Fruit fly (Drosophila melanogaster) whole organism, prepupa: ENCODE measurements around the gene plum.

Source experiments
- CG10669 ChIP-seq: fragments of 200-800 bp; sonication (Bioruptor generic); optimal IDR thresholded peaks from 3 replicates; lab custom pipeline; 2018; ENCODE audit warnings: missing biosample characterization, mild to moderate bottlenecking, missing genetic modification characterization, moderate library complexity
- CG15336 ChIP-seq: fragments of 200-800 bp; sonication (Bioruptor generic); IDR thresholded peaks from 2 replicates; pipeline ENCODE4 v1.3.6; 2022; ENCODE audit warnings: missing biosample characterization, missing genetic modification characterization
- CG1621 ChIP-seq: fragments of 200-800 bp; sonication (Bioruptor generic); optimal IDR thresholded peaks from 3 replicates; lab custom pipeline; 2018; ENCODE audit warnings: missing biosample characterization, mild to moderate bottlenecking, missing genetic modification characterization
- CG16779 ChIP-seq: fragments of 200-800 bp; sonication (Bioruptor generic); optimal IDR thresholded peaks from 3 replicates; lab custom pipeline; 2017; ENCODE audit warnings: missing biosample characterization, mild to moderate bottlenecking, missing genetic modification characterization
- CG3032 ChIP-seq: fragments of 200-800 bp; optimal IDR thresholded peaks from 2 replicates; lab custom pipeline; 2019; ENCODE audit warnings: missing biosample characterization, mild to moderate bottlenecking, missing genetic modification characterization, moderate library complexity
- CG31627 ChIP-seq: fragments of 200-800 bp; sonication (Bioruptor generic); optimal IDR thresholded peaks from 3 replicates; lab custom pipeline; 2016; ENCODE audit warnings: missing biosample characterization, missing genetic modification characterization
- CG32006 ChIP-seq: fragments of 200-800 bp; sonication (Bioruptor generic); optimal IDR thresholded peaks from 3 replicates; lab custom pipeline; 2017; ENCODE audit warnings: missing biosample characterization, mild to moderate bottlenecking, missing genetic modification characterization
- CG34406 ChIP-seq: fragments of 200-800 bp; sonication (Bioruptor generic); optimal IDR thresholded peaks from 3 replicates; lab custom pipeline; 2016; ENCODE audit warnings: missing biosample characterization, missing genetic modification characterization
- CG3919 ChIP-seq: fragments of 200-800 bp; sonication (Bioruptor generic); optimal IDR thresholded peaks from 3 replicates; lab custom pipeline; 2016; ENCODE audit warnings: missing biosample characterization, missing genetic modification characterization
- CG4318 ChIP-seq: fragments of 200-800 bp; sonication (Bioruptor generic); optimal IDR thresholded peaks from 3 replicates; lab custom pipeline; 2017; ENCODE audit warnings: missing biosample characterization, mild to moderate bottlenecking, missing genetic modification characterization
- CG6163 ChIP-seq: fragments of 200-800 bp; sonication (Bioruptor generic); IDR thresholded peaks from 3 replicates; pipeline ENCODE4 v1.3.6; 2022; ENCODE audit warnings: missing biosample characterization, missing genetic modification characterization
- CG6276 ChIP-seq: fragments of 200-800 bp; sonication (Bioruptor generic); optimal IDR thresholded peaks from 2 replicates; lab custom pipeline; 2017; ENCODE audit warnings: missing biosample characterization, mild to moderate bottlenecking, missing genetic modification characterization
- CG6792 ChIP-seq: fragments of 200-800 bp; sonication (Bioruptor generic); optimal IDR thresholded peaks from 3 replicates; lab custom pipeline; 2016; ENCODE audit warnings: missing biosample characterization, missing genetic modification characterization
- CG6808 ChIP-seq: fragments of 200-800 bp; sonication (Bioruptor generic); optimal IDR thresholded peaks from 3 replicates; lab custom pipeline; 2017; ENCODE audit warnings: missing biosample characterization, missing genetic modification characterization, mild to moderate bottlenecking, moderate library complexity, missing genetic modification reagents
- CG6854 ChIP-seq: fragments of 200-800 bp; sonication (Bioruptor generic); optimal IDR thresholded peaks from 2 replicates; lab custom pipeline; 2017; ENCODE audit warnings: missing biosample characterization, mild to moderate bottlenecking, missing genetic modification characterization
- CG7368 ChIP-seq: fragments of 200-800 bp; sonication (Bioruptor generic); optimal IDR thresholded peaks from 3 replicates; lab custom pipeline; 2016; ENCODE audit warnings: missing biosample characterization, missing genetic modification characterization
- CG8319 ChIP-seq: fragments of 200-800 bp; sonication (Bioruptor generic); optimal IDR thresholded peaks from 3 replicates; lab custom pipeline; 2016; ENCODE audit warnings: missing biosample characterization, missing genetic modification characterization
- CG9139 ChIP-seq: fragments of 200-800 bp; sonication (Bioruptor generic); optimal IDR thresholded peaks from 3 replicates; lab custom pipeline; 2017; ENCODE audit warnings: missing biosample characterization, mild to moderate bottlenecking, missing genetic modification characterization
- Eip78C ChIP-seq: fragments of 200-800 bp; sonication (Bioruptor generic); peaks from one replicate; lab custom pipeline; 2016; ENCODE audit warnings: missing biosample characterization, missing genetic modification characterization
- Eip93F ChIP-seq: fragments of 200-800 bp; sonication (Bioruptor generic); optimal IDR thresholded peaks from 2 replicates; lab custom pipeline; 2016; ENCODE audit warnings: missing biosample characterization, mild to moderate bottlenecking, missing genetic modification characterization
- Ets21C ChIP-seq: fragments of 200-800 bp; sonication (Bioruptor generic); optimal IDR thresholded peaks from 3 replicates; lab custom pipeline; 2016; ENCODE audit warnings: missing biosample characterization, missing genetic modification characterization
- Ets96B ChIP-seq: fragments of 200-800 bp; optimal IDR thresholded peaks from 2 replicates; lab custom pipeline; 2019; ENCODE audit warnings: missing biosample characterization, mild to moderate bottlenecking, missing genetic modification characterization, moderate library complexity
- Gug ChIP-seq: fragments of 200-800 bp; sonication (Bioruptor generic); IDR thresholded peaks from 2 replicates; pipeline ENCODE4 v1.3.6; 2022; ENCODE audit warnings: missing biosample characterization, missing genetic modification characterization
- Hr38 ChIP-seq: sonication (Bioruptor generic); optimal IDR thresholded peaks from 2 replicates; lab custom pipeline; 2016; ENCODE audit warnings: missing biosample characterization, missing genetic modification characterization
- Hr4 ChIP-seq: fragments of 200-800 bp; sonication (Bioruptor generic); optimal IDR thresholded peaks from 3 replicates; lab custom pipeline; 2016; ENCODE audit warnings: missing biosample characterization, missing genetic modification characterization
- Lpt ChIP-seq: fragments of 200-800 bp; sonication (Bioruptor generic); optimal IDR thresholded peaks from 3 replicates; lab custom pipeline; 2016; ENCODE audit warnings: missing biosample characterization, missing genetic modification characterization
- Met ChIP-seq: fragments of 200-800 bp; sonication (Bioruptor generic); optimal IDR thresholded peaks from 3 replicates; lab custom pipeline; 2016; ENCODE audit warnings: missing biosample characterization, missing genetic modification characterization
- Smox ChIP-seq: fragments of 200-800 bp; sonication (Bioruptor generic); optimal IDR thresholded peaks from 3 replicates; lab custom pipeline; 2016; ENCODE audit warnings: missing biosample characterization, missing genetic modification characterization
- Sox102F ChIP-seq: fragments of 200-800 bp; sonication (Bioruptor generic); optimal IDR thresholded peaks from 2 replicates; lab custom pipeline; 2016; ENCODE audit warnings: missing biosample characterization, mild to moderate bottlenecking, missing genetic modification characterization
- Sox14 ChIP-seq: fragments of 200-800 bp; sonication (Bioruptor generic); optimal IDR thresholded peaks from 3 replicates; lab custom pipeline; 2016; ENCODE audit warnings: missing biosample characterization, missing genetic modification characterization
- achi ChIP-seq: fragments of 200-800 bp; sonication (Bioruptor generic); optimal IDR thresholded peaks from 3 replicates; lab custom pipeline; 2016; ENCODE audit warnings: missing biosample characterization, missing genetic modification characterization
- acj6 ChIP-seq: fragments of 200-800 bp; sonication (Bioruptor generic); optimal IDR thresholded peaks from 3 replicates; lab custom pipeline; 2016; ENCODE audit warnings: missing biosample characterization, missing genetic modification characterization
- cyc ChIP-seq: fragments of 200-800 bp; sonication (Bioruptor generic); optimal IDR thresholded peaks from 3 replicates; lab custom pipeline; 2016; ENCODE audit warnings: missing biosample characterization, missing genetic modification characterization
- dac ChIP-seq: fragments of 200-800 bp; sonication (Bioruptor generic); optimal IDR thresholded peaks from 2 replicates; lab custom pipeline; 2017; ENCODE audit warnings: missing biosample characterization, mild to moderate bottlenecking, missing genetic modification characterization
- dsx ChIP-seq: fragments of 200-800 bp; optimal IDR thresholded peaks from 3 replicates; lab custom pipeline; 2019; ENCODE audit warnings: missing biosample characterization, mild to moderate bottlenecking, missing genetic modification characterization, moderate library complexity; ENCODE audit not compliant: poor library complexity, severe bottlenecking
- eg ChIP-seq: fragments of 200-800 bp; sonication (Bioruptor generic); IDR thresholded peaks from 3 replicates; pipeline ENCODE4 v1.3.6; 2022; ENCODE audit warnings: missing biosample characterization, missing genetic modification characterization
- fd59A ChIP-seq: fragments of 200-800 bp; sonication (Bioruptor generic); optimal IDR thresholded peaks from 2 replicates; lab custom pipeline; 2017; ENCODE audit warnings: missing biosample characterization, mild to moderate bottlenecking, missing genetic modification characterization, missing genetic modification reagents
- fd85E ChIP-seq: fragments of 200-800 bp; sonication (Bioruptor generic); optimal IDR thresholded peaks from 3 replicates; lab custom pipeline; 2016; ENCODE audit warnings: missing biosample characterization, missing genetic modification characterization
- fkh ChIP-seq: fragments of 200-800 bp; sonication (Bioruptor generic); optimal IDR thresholded peaks from 3 replicates; lab custom pipeline; 2017; ENCODE audit warnings: missing biosample characterization, mild to moderate bottlenecking, missing genetic modification characterization, moderate library complexity
- salr ChIP-seq, 2 experiments: fragments of 200-800 bp; sonication (Bioruptor generic); optimal IDR thresholded peaks; 3 replicates each; lab custom pipeline; 2016 to 2018; ENCODE audit warnings: missing biosample characterization in 2 of 2, missing genetic modification characterization in 2 of 2, mild to moderate bottlenecking in 1 of 2
- spab ChIP-seq: fragments of 200-800 bp; sonication (Bioruptor generic); optimal IDR thresholded peaks from 2 replicates; lab custom pipeline; 2017; ENCODE audit warnings: missing biosample characterization, mild to moderate bottlenecking, missing genetic modification characterization, missing genetic modification reagents
- ss ChIP-seq, 2 experiments: fragments of 200-800 bp; sonication (Bioruptor generic); optimal IDR thresholded peaks; 2 replicates in 1 of 2; 3 replicates in 1 of 2; lab custom pipeline; 2017 to 2018; ENCODE audit warnings: mild to moderate bottlenecking in 2 of 2, missing biosample characterization in 2 of 2, missing genetic modification characterization in 2 of 2, moderate library complexity in 1 of 2
- topi ChIP-seq: fragments of 200-800 bp; sonication (Bioruptor generic); optimal IDR thresholded peaks from 3 replicates; lab custom pipeline; 2016; ENCODE audit warnings: missing biosample characterization, missing genetic modification characterization

The plum gene

DNA sequence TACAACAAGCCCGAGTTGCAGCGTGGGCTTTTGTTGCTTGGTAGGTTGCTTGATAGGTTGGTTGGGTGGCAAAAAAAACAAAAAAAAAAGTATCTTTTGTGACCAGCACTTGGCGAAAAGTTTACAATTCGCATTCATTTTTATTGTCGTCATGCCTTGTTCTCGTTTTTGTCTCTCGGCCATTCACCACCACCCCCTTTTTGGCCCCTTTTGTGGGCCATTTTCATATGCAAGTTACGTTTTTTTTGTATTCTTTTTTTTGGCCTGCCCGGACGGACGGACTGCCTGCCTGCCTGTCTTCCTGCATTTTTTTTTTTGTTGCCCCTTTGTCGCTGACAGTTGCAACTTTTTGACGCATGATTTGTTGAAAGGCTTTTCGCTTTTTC, 8.4 kb upstream of the plum start (continued):
- peak; percentile 16 for TF ChIP-seq dac
- TF ChIP-seq spab (GFP tag; lab: Kevin White, UChicago), result peak; percentile 46
- TF ChIP-seq CG31627 (GFP tag; lab: Kevin White, UChicago), result no peak
- TF ChIP-seq Lpt (GFP tag; lab: Kevin White, UChicago), result peak; percentile 67
- TF ChIP-seq CG6276 (GFP tag; lab: Kevin White, UChicago), result peak; percentile 56
- no peak for TF ChIP-seq Eip93F
- peak; percentile 56 for TF ChIP-seq Eip78C
- TF ChIP-seq Sox14 (GFP tag; lab: Kevin White, UChicago), result peak; percentile 44
- TF ChIP-seq Smox (GFP tag; lab: Kevin White, UChicago), result no peak
- TF ChIP-seq topi (GFP tag; lab: Kevin White, UChicago), result no peak
- peak; percentile 40 for TF ChIP-seq Hr4 (GFP tag; lab: Kevin White, UChicago)
- TF ChIP-seq Hr38 (GFP tag; lab: Kevin White, UChicago), result no peak
- TF ChIP-seq ss (GFP tag; optimal IDR thresholded peaks at IDR 0.05; lab: Kevin White, UChicago), result peak; percentile 39 to 57
- no peak for TF ChIP-seq Sox102F (GFP tag; lab: Kevin White, UChicago)
- peak; percentile 10 for TF ChIP-seq fd59A (GFP tag; lab: Kevin White, UChicago)
- TF ChIP-seq CG34406 (GFP tag; lab: Kevin White, UChicago), result no peak
- no peak for TF ChIP-seq cyc (GFP tag; lab: Kevin White, UChicago)
- peak; percentile 28 for TF ChIP-seq CG4318 (GFP tag; lab: Kevin White, UChicago)
- TF ChIP-seq CG6854, result no peak
- no peak for TF ChIP-seq eg (GFP tag; lab: Robert Waterston, UW)
- no peak for TF ChIP-seq dsx
- TF ChIP-seq Met (GFP tag; lab: Kevin White, UChicago), result no peak

- TF ChIP-seq CG6163 (GFP tag; lab: Robert Waterston, UW) (peak; percentile 34; the same call in 1 of the 3 replicates), CG8319 (GFP tag; lab: Kevin White, UChicago) (no peak), eg (GFP tag; lab: Robert Waterston, UW) (peak; percentile 26; the same call in 1 of the 3 replicates), CG3032 (peak; percentile 71), fd59A (GFP tag; lab: Kevin White, UChicago) (peak; percentile 23), dsx (peak; percentile 6), CG6808 (GFP tag; lab: Kevin White, UChicago) (peak; percentile 40), Hr4 (GFP tag; lab: Kevin White, UChicago) (no peak), ss (GFP tag; optimal IDR thresholded peaks at IDR 0.05; lab: Kevin White, UChicago) (peak in 1 of 2 experiments; percentile 48), Gug (GFP tag; lab: Robert Waterston, UW) (peak; percentile 22; the same call in 1 of the 2 replicates), Eip78C (peak; percentile 77), CG3919 (no peak), Ets96B (tag; lab: Kevin White, UChicago) (peak; percentile 21), CG10669 (GFP tag; lab: Kevin White, UChicago) (peak; percentile 47)
Measured at dm6 chr3R:26542721-26543440, 7.9 kb upstream of the plum start.

dm6 chr3R:26542108-26542507, 7.1 kb upstream of the plum start:
- TF ChIP-seq CG15336 (GFP tag; lab: Robert Waterston, UW) (peak; percentile 93), salr (GFP tag; optimal IDR thresholded peaks at IDR 0.05; lab: Kevin White, UChicago) (peak; percentile 87 to 92), CG6792 (peak; percentile 73), Ets96B (tag; lab: Kevin White, UChicago) (peak; percentile 92), CG16779 (tag; lab: Kevin White, UChicago) (peak; percentile 66), Sox14 (GFP tag; lab: Kevin White, UChicago) (peak; percentile 89), CG7368 (GFP tag; lab: Kevin White, UChicago) (peak; percentile 80), Eip93F (no peak), Gug (GFP tag; lab: Robert Waterston, UW) (peak; percentile 87), ss (GFP tag; optimal IDR thresholded peaks at IDR 0.05; lab: Kevin White, UChicago) (peak; percentile 51 to 79), Lpt (GFP tag; lab: Kevin White, UChicago) (peak; percentile 92), fkh (GFP tag; lab: Kevin White, UChicago) (no peak), topi (GFP tag; lab: Kevin White, UChicago) (peak; percentile 61), CG10669 (GFP tag; lab: Kevin White, UChicago) (peak; percentile 91), acj6 (GFP tag; lab: Kevin White, UChicago) (peak; percentile 89), fd85E (GFP tag; lab: Kevin White, UChicago) (peak; percentile 11), achi (GFP tag; lab: Kevin White, UChicago) (peak; percentile 91), CG1621 (peak; percentile 89), CG32006 (GFP tag; lab: Kevin White, UChicago) (peak; percentile 92), CG34406 (GFP tag; lab: Kevin White, UChicago) (peak; percentile 74), Hr4 (GFP tag; lab: Kevin White, UChicago) (peak; percentile 87), CG6808 (GFP tag; lab: Kevin White, UChicago) (peak; percentile 85), CG6163 (GFP tag; lab: Robert Waterston, UW) (peak; percentile 93), CG9139 (GFP tag; lab: Kevin White, UChicago) (peak; percentile 74), CG3032 (peak; percentile 79), CG4318 (GFP tag; lab: Kevin White, UChicago) (peak; percentile 82), dsx (peak; percentile 82), Ets21C (GFP tag; lab: Kevin White, UChicago) (no peak)
